Worm (Caenorhabditis elegans) whole organism, young adult: Measurements from ENCODE around the gene kin-26.

Experiments used
- B0035.1 ChIP-seq: sonication (generic microtip); optimal IDR thresholded peaks from 2 replicates; lab custom pipeline; 2016; ENCODE audit warnings: missing genetic modification characterization, mild to moderate bottlenecking, missing compliant biosample characterization, missing genotype, missing genetic modification reagents
- F22D6.2 ChIP-seq: sonication (generic microtip); optimal IDR thresholded peaks from 2 replicates; lab custom pipeline; 2016; ENCODE audit warnings: mild to moderate bottlenecking, missing genetic modification characterization, missing compliant biosample characterization
- F37B4.10 ChIP-seq: fragments of 200-800 bp; sonication (Bioruptor generic); IDR thresholded peaks from 2 replicates; pipeline ENCODE4 v1.3.6; 2022; ENCODE audit warnings: missing genetic modification characterization, missing compliant biosample characterization
- F52B5.7 ChIP-seq: sonication (generic microtip); optimal IDR thresholded peaks from 2 replicates; lab custom pipeline; 2016; ENCODE audit warnings: mild to moderate bottlenecking, missing genetic modification characterization, missing compliant biosample characterization
- F57A8.1 ChIP-seq: fragments of 200-800 bp; sonication (Bioruptor generic); optimal IDR thresholded peaks from 2 replicates; lab custom pipeline; 2018; ENCODE audit warnings: mild to moderate bottlenecking, missing genetic modification characterization, moderate library complexity, missing compliant biosample characterization
- T07F8.4 ChIP-seq: sonication (generic microtip); optimal IDR thresholded peaks from 2 replicates; lab custom pipeline; 2016; ENCODE audit warnings: mild to moderate bottlenecking, missing genetic modification characterization, moderate library complexity, missing compliant biosample characterization
- Y67H2A.10 ChIP-seq: fragments of 200-800 bp; sonication (Bioruptor generic); conservative IDR thresholded peaks from 2 replicates; pipeline ENCODE4 v1.3.6; 2022; ENCODE audit warnings: missing genetic modification reagents, missing genetic modification characterization, missing compliant biosample characterization
- ZK185.1 ChIP-seq: sonication (generic microtip); optimal IDR thresholded peaks from 2 replicates; lab custom pipeline; 2016; ENCODE audit warnings: mild to moderate bottlenecking, missing genetic modification characterization, missing compliant biosample characterization; ENCODE audit not compliant: poor library complexity, severe bottlenecking
- ama-1 ChIP-seq, 3 experiments: fragments of 150-350 bp in 1 of 3; sonication (generic microtip) in 2 of 3; optimal IDR thresholded peaks; 2 replicates each; lab custom pipeline; 2014 to 2018; ENCODE audit warnings: missing biosample characterization in 2 of 3, missing genetic modification characterization in 2 of 3, missing genetic modification reagents in 2 of 3
- athp-1 ChIP-seq: sonication (generic microtip); optimal IDR thresholded peaks from 2 replicates; lab custom pipeline; 2017; ENCODE audit warnings: mild to moderate bottlenecking, missing genetic modification characterization, missing compliant biosample characterization
- attf-5 ChIP-seq: fragments of 200-800 bp; sonication (Bioruptor generic); optimal IDR thresholded peaks from 2 replicates; lab custom pipeline; 2018; ENCODE audit warnings: mild to moderate bottlenecking, missing genetic modification characterization, missing compliant biosample characterization
- attf-6 ChIP-seq: fragments of 200-800 bp; sonication (Bioruptor generic); IDR thresholded peaks from 2 replicates; pipeline ENCODE4 v1.3.6; 2022; ENCODE audit warnings: missing genetic modification reagents, missing genetic modification characterization, missing compliant biosample characterization
- bed-1 ChIP-seq: fragments of 200-800 bp; sonication (Bioruptor generic); IDR thresholded peaks from 2 replicates; pipeline ENCODE4 v1.3.6; 2022; ENCODE audit warnings: missing genetic modification reagents, missing genetic modification characterization, missing compliant biosample characterization
- cebp-1 ChIP-seq, 2 experiments: fragments of 200-800 bp in 1 of 2; sonication (Bioruptor generic) in 1 of 2; sonication (generic microtip) in 1 of 2; IDR thresholded peaks in 1 of 2; optimal IDR thresholded peaks in 1 of 2; 2 replicates each; pipeline versions ENCODE4 v1.3.6 to Lab custom; 2017 to 2022; ENCODE audit warnings: missing compliant biosample characterization in 2 of 2, missing genetic modification characterization in 2 of 2, mild to moderate bottlenecking in 1 of 2, missing genetic modification reagents in 1 of 2, moderate library complexity in 1 of 2
- ceh-27 ChIP-seq: fragments of 200-800 bp; sonication (Bioruptor generic); optimal IDR thresholded peaks from 2 replicates; lab custom pipeline; 2018; ENCODE audit warnings: mild to moderate bottlenecking, missing genetic modification characterization, moderate library complexity, missing compliant biosample characterization
- ceh-58 ChIP-seq: fragments of 200-800 bp; sonication (Bioruptor generic); IDR thresholded peaks from 2 replicates; pipeline ENCODE4 v1.3.6; 2022; ENCODE audit warnings: missing genetic modification characterization, missing compliant biosample characterization
- die-1 ChIP-seq: sonication (generic microtip); optimal IDR thresholded peaks from 2 replicates; lab custom pipeline; 2016; ENCODE audit warnings: missing genotype, mild to moderate bottlenecking, missing genetic modification characterization, missing compliant biosample characterization
- dox-1 ChIP-seq: fragments of 200-800 bp; sonication (Bioruptor generic); IDR thresholded peaks from 2 replicates; pipeline ENCODE4 v1.3.6; 2022; ENCODE audit warnings: missing genetic modification reagents, missing genetic modification characterization, missing compliant biosample characterization
- egl-18 ChIP-seq: fragments of 200-800 bp; sonication (Bioruptor generic); IDR thresholded peaks from 2 replicates; pipeline ENCODE4 v1.3.6; 2022; ENCODE audit warnings: missing genetic modification reagents, missing genetic modification characterization, missing compliant biosample characterization
- egrh-3 ChIP-seq: fragments of 200-800 bp; sonication (Bioruptor generic); IDR thresholded peaks from 2 replicates; pipeline ENCODE4 v1.3.6; 2022; ENCODE audit warnings: missing genetic modification reagents, missing genetic modification characterization, missing compliant biosample characterization
- ekl-4 ChIP-seq: fragments of 200-800 bp; sonication (Bioruptor generic); IDR thresholded peaks from 2 replicates; pipeline ENCODE4 v1.3.6; 2022; ENCODE audit warnings: missing genetic modification reagents, missing genetic modification characterization, missing compliant biosample characterization
- fkh-3 ChIP-seq: sonication (generic microtip); optimal IDR thresholded peaks from 2 replicates; lab custom pipeline; 2016; ENCODE audit warnings: mild to moderate bottlenecking, missing genetic modification characterization, missing compliant biosample characterization
- gei-17 ChIP-seq: fragments of 200-800 bp; sonication (Bioruptor generic); optimal IDR thresholded peaks from 2 replicates; lab custom pipeline; 2018; ENCODE audit warnings: mild to moderate bottlenecking, missing genetic modification characterization, missing compliant biosample characterization
- hmg-20 ChIP-seq: fragments of 200-800 bp; sonication (Bioruptor generic); IDR thresholded peaks from 2 replicates; pipeline ENCODE4 v1.3.6; 2022; ENCODE audit warnings: missing genetic modification reagents, missing genetic modification characterization, missing compliant biosample characterization
- hrde-1 ChIP-seq: sonication (generic microtip); optimal IDR thresholded peaks from 2 replicates; lab custom pipeline; 2016; ENCODE audit warnings: missing genetic modification characterization, mild to moderate bottlenecking, missing compliant biosample characterization, moderate library complexity, missing genotype, missing genetic modification reagents, borderline replicate concordance
- let-526 ChIP-seq: fragments of 200-800 bp; sonication (Bioruptor generic); IDR thresholded peaks from 2 replicates; pipeline ENCODE4 v1.3.6; 2022; ENCODE audit warnings: missing genetic modification reagents, missing genetic modification characterization, missing compliant biosample characterization
- lin-35 ChIP-seq, 3 experiments: fragments of 150-350 bp in 2 of 3; sonication (generic microtip) in 1 of 3; optimal IDR thresholded peaks; 2 replicates each; lab custom pipeline; 2014 to 2018; ENCODE audit warnings: missing biosample characterization in 3 of 3, missing genetic modification characterization in 3 of 3, missing genetic modification reagents in 3 of 3
- lsl-1 ChIP-seq: fragments of 200-800 bp; sonication (Bioruptor generic); optimal IDR thresholded peaks from 2 replicates; lab custom pipeline; 2018; ENCODE audit warnings: mild to moderate bottlenecking, missing genetic modification characterization, moderate library complexity, missing compliant biosample characterization
- madf-10 ChIP-seq: sonication (generic microtip); optimal IDR thresholded peaks from 2 replicates; lab custom pipeline; 2016; ENCODE audit warnings: mild to moderate bottlenecking, missing genetic modification characterization, missing compliant biosample characterization
- madf-3 ChIP-seq: fragments of 200-800 bp; sonication (Bioruptor generic); IDR thresholded peaks from 2 replicates; pipeline ENCODE4 v1.3.6; 2022; ENCODE audit warnings: missing genetic modification reagents, missing genetic modification characterization, missing compliant biosample characterization
- madf-6 ChIP-seq: fragments of 200-800 bp; sonication (Bioruptor generic); IDR thresholded peaks from 2 replicates; pipeline ENCODE4 v1.3.6; 2022; ENCODE audit warnings: missing genetic modification reagents, missing genetic modification characterization, missing compliant biosample characterization
- madf-8 ChIP-seq: fragments of 200-800 bp; sonication (Bioruptor generic); conservative IDR thresholded peaks from 2 replicates; pipeline ENCODE4 v1.3.6; 2022; ENCODE audit warnings: missing genetic modification reagents, missing genetic modification characterization, missing compliant biosample characterization
- mxl-1 ChIP-seq: sonication (generic microtip); optimal IDR thresholded peaks from 2 replicates; lab custom pipeline; 2016; ENCODE audit warnings: missing genetic modification characterization, missing compliant biosample characterization
- nfya-1 ChIP-seq: sonication (generic microtip); optimal IDR thresholded peaks from 2 replicates; lab custom pipeline; 2017; ENCODE audit warnings: antibody characterized with exemption, missing compliant biosample characterization, missing genetic modification characterization, borderline replicate concordance; ENCODE audit not compliant: insufficient read depth
- nfya-2 ChIP-seq: fragments of 200-800 bp; sonication (Bioruptor generic); IDR thresholded peaks from 2 replicates; pipeline ENCODE4 v1.3.6; 2022; ENCODE audit warnings: missing genetic modification reagents, missing genetic modification characterization, missing compliant biosample characterization
- nhr-80 ChIP-seq: sonication (generic microtip); optimal IDR thresholded peaks from 2 replicates; lab custom pipeline; 2016; ENCODE audit warnings: missing genetic modification characterization, missing compliant biosample characterization
- repo-1 ChIP-seq: sonication (generic microtip); optimal IDR thresholded peaks from 2 replicates; lab custom pipeline; 2017; ENCODE audit warnings: mild to moderate bottlenecking, missing genetic modification characterization, missing compliant biosample characterization
- snpc-1.1 ChIP-seq: sonication (generic microtip); optimal IDR thresholded peaks from 2 replicates; lab custom pipeline; 2017; ENCODE audit warnings: missing genetic modification characterization, mild to moderate bottlenecking, missing compliant biosample characterization, antibody characterized with exemption, moderate library complexity, missing genotype, missing genetic modification reagents; ENCODE audit not compliant: insufficient read depth
- snpc-1.3 ChIP-seq: sonication (generic microtip); optimal IDR thresholded peaks from 2 replicates; lab custom pipeline; 2017; ENCODE audit warnings: missing genetic modification characterization, mild to moderate bottlenecking, missing compliant biosample characterization, antibody characterized with exemption, moderate library complexity, missing genotype, missing genetic modification reagents; ENCODE audit not compliant: insufficient read depth
- snpc-3.4 ChIP-seq: sonication (generic microtip); optimal IDR thresholded peaks from 2 replicates; lab custom pipeline; 2017; ENCODE audit warnings: missing genetic modification characterization, mild to moderate bottlenecking, missing compliant biosample characterization, antibody characterized with exemption, moderate library complexity, missing genotype, missing genetic modification reagents
- tbx-9 ChIP-seq: sonication (generic microtip); optimal IDR thresholded peaks from 2 replicates; lab custom pipeline; 2016; ENCODE audit warnings: borderline replicate concordance, missing genetic modification characterization, inconsistent platforms, missing compliant biosample characterization
- tlf-1 ChIP-seq: fragments of 200-800 bp; sonication (Bioruptor generic); optimal IDR thresholded peaks from 2 replicates; lab custom pipeline; 2018; ENCODE audit warnings: mild to moderate bottlenecking, missing genetic modification characterization, missing compliant biosample characterization
- xnd-1 ChIP-seq: sonication (generic microtip); optimal IDR thresholded peaks from 2 replicates; lab custom pipeline; 2016; ENCODE audit warnings: missing genotype, missing genetic modification reagents, missing genetic modification characterization, missing compliant biosample characterization

The kin-26 gene

DNA sequence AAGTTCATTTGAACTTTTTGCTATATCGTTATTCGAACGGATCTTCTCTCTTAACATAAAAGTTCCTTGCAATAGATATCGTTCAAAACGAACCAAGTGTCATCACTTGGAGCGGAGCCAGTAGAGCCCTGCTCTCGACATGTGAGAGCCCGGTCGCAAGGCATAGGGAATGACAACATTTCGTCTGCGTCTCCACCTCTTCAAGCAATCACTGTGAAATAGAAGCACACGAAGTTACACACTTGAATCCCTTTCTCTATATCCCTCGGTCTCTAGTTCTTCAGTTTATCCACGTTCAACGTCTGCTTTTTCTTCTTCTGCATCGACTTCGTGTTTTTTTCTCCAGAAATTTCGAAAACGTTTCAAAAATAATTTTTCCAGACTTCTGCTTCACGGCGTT, 25.7 kb upstream of the kin-26 start, which contains the start of gene C49H3.6 (continued):
- TF ChIP-seq hmg-20 (GFP tag; lab: Robert Waterston, UW) (no peak), T07F8.4 (tag; lab: Kevin White, UChicago) (no peak), lin-35 (GFP tag; optimal IDR thresholded peaks at IDR 0.05; lab: Kevin White, UChicago) (peak in 1 of 3 experiments; percentile 63), cebp-1 (GFP tag; IDR thresholded peaks at IDR 0.05; lab: Robert Waterston, UW) (no peak), cebp-1 (tag; optimal IDR thresholded peaks at IDR 0.05; lab: Kevin White, UChicago) (peak; percentile 29), dox-1 (GFP tag; lab: Robert Waterston, UW) (no peak), madf-3 (GFP tag; lab: Robert Waterston, UW) (0 out of 2 replicates have a peak, but pooled peaks have one; percentile 28), madf-10 (no peak), F52B5.7 (no peak)

- no peak for TF ChIP-seq mxl-1 (tag; lab: Kevin White, UChicago)
- TF ChIP-seq madf-6 (GFP tag; lab: Robert Waterston, UW) = peak; percentile 61; the same call in 1 of the 2 replicates
- no peak for TF ChIP-seq madf-8 (GFP tag; lab: Robert Waterston, UW)
- no peak for TF ChIP-seq let-526
- TF ChIP-seq fkh-3 = no peak
- no peak for TF ChIP-seq cebp-1 (GFP tag; IDR thresholded peaks at IDR 0.05; lab: Robert Waterston, UW)
- TF ChIP-seq cebp-1 (tag; optimal IDR thresholded peaks at IDR 0.05; lab: Kevin White, UChicago) = peak; percentile 60
- no peak for TF ChIP-seq ekl-4
- TF ChIP-seq Y67H2A.10 = no peak
- no peak for TF ChIP-seq xnd-1 (tag; lab: Kevin White, UChicago)
- TF ChIP-seq nfya-2 = no peak
- TF ChIP-seq snpc-1.3 (tag; lab: Kevin White, UChicago) = peak; percentile 29
- TF ChIP-seq athp-1 = no peak
- no peak for TF ChIP-seq die-1
- peak; percentile 23 for TF ChIP-seq nhr-80 (tag; lab: Kevin White, UChicago)
- no peak for TF ChIP-seq F22D6.2 (tag; lab: Kevin White, UChicago)
- no peak for TF ChIP-seq egl-18 (GFP tag; lab: Robert Waterston, UW)
- TF ChIP-seq snpc-1.1 (tag; lab: Kevin White, UChicago) = no peak
- no peak for TF ChIP-seq F37B4.10 (GFP tag; lab: Robert Waterston, UW)
- TF ChIP-seq T07F8.4 (tag; lab: Kevin White, UChicago) = no peak
- peak; percentile 46 for TF ChIP-seq madf-10
- TF ChIP-seq ceh-27 (GFP tag; lab: Kevin White, UChicago) = peak; percentile 30
- peak in 1 of 3 experiments; percentile 49 for TF ChIP-seq lin-35 (GFP tag; optimal IDR thresholded peaks at IDR 0.05; lab: Kevin White, UChicago)
- TF ChIP-seq ZK185.1 (tag; lab: Kevin White, UChicago) = peak; percentile 56
- no peak for TF ChIP-seq nfya-1 (tag; lab: Kevin White, UChicago)
- no peak for TF ChIP-seq egrh-3 (GFP tag; lab: Robert Waterston, UW)
- no peak for TF ChIP-seq tbx-9 (tag; lab: Kevin White, UChicago)
- peak; percentile 11 for TF ChIP-seq snpc-3.4 (tag; lab: Kevin White, UChicago)
- TF ChIP-seq hrde-1 = no peak
- no peak for TF ChIP-seq ceh-58
- no peak for TF ChIP-seq ama-1 (optimal IDR thresholded peaks at IDR 0.05; lab: Kevin White, UChicago)
- TF ChIP-seq ama-1 (GFP tag; optimal IDR thresholded peaks at IDR 0.05; lab: Kevin White, UChicago) = no peak
- peak; percentile 65 for TF ChIP-seq lsl-1
- peak; percentile 0 for TF ChIP-seq tlf-1 (GFP tag; lab: Kevin White, UChicago)
- TF ChIP-seq repo-1 = no peak
- TF ChIP-seq attf-5 (GFP tag; lab: Kevin White, UChicago) = peak; percentile 84
- TF ChIP-seq attf-6 (GFP tag; lab: Robert Waterston, UW) = no peak
- TF ChIP-seq gei-17 = no peak
- no peak for TF ChIP-seq bed-1 (GFP tag; lab: Robert Waterston, UW)
- TF ChIP-seq dox-1 (GFP tag; lab: Robert Waterston, UW) = peak; percentile 61
- TF ChIP-seq B0035.1 (tag; lab: Kevin White, UChicago) = no peak
- no peak for TF ChIP-seq F57A8.1 (GFP tag; lab: Kevin White, UChicago)
Measured at ce11 chrIV:7902221-7902904, 24.7 kb upstream of the kin-26 start, which contains the start of gene arp-11. arp-11 (minus strand) TSS chrIV:7902271.
